Worm (Caenorhabditis elegans): ENCODE results near the gene C36B7.6.

C36B7.6 gene

ce11 chrX:7122655-7123054, 22.5 kb upstream of the C36B7.6 start (continued):
- TF ChIP-seq ztf-25 (GFP tag; IDR thresholded peaks at IDR 0.05) (no peak), egrh-3 (GFP tag; IDR thresholded peaks at IDR 0.05) (no peak), ztf-28 (GFP tag; IDR thresholded peaks at IDR 0.05) (no peak)

- TF ChIP-seq tbx-9 (tag; optimal IDR thresholded peaks at IDR 0.05; ENCODE audit: borderline replicate concordance) = no peak
- no peak for TF ChIP-seq F22D6.2 (tag; optimal IDR thresholded peaks at IDR 0.05)
- TF ChIP-seq B0336.3 (GFP tag; IDR thresholded peaks at IDR 0.05) = no peak
- TF ChIP-seq ztf-26 (tag; optimal IDR thresholded peaks at IDR 0.05) = no peak
- no peak for TF ChIP-seq ekl-4 (GFP tag; IDR thresholded peaks at IDR 0.05)
- TF ChIP-seq gei-17 (GFP tag; optimal IDR thresholded peaks at IDR 0.05) = no peak
- TF ChIP-seq hmg-20 (GFP tag; IDR thresholded peaks at IDR 0.05) = no peak
- TF ChIP-seq fkh-3 (tag; optimal IDR thresholded peaks at IDR 0.05) = no peak
- TF ChIP-seq hmg-1.2 (GFP tag; IDR thresholded peaks at IDR 0.05) = no peak
- no peak for TF ChIP-seq dpff-1 (tag; optimal IDR thresholded peaks at IDR 0.05)
- TF ChIP-seq ceh-91 (GFP tag; IDR thresholded peaks at IDR 0.05) = no peak
- no peak for TF ChIP-seq lsy-27 (tag; optimal IDR thresholded peaks at IDR 0.05; ENCODE audit: borderline replicate concordance, insufficient read depth)
- TF ChIP-seq mcd-1 (GFP tag; IDR thresholded peaks at IDR 0.05) = no peak
- no peak for TF ChIP-seq lsl-1 (GFP tag; optimal IDR thresholded peaks at IDR 0.05)
- no peak for TF ChIP-seq nfyb-1 (GFP tag; IDR thresholded peaks at IDR 0.05)
- TF ChIP-seq hrde-1 (tag; optimal IDR thresholded peaks at IDR 0.05; ENCODE audit: borderline replicate concordance) = no peak
These were observed 16.8 kb upstream of the C36B7.6 start, which contains the start of gene hen-1 for ce11 chrX:7116896-7117295. hen-1 (minus strand) TSS chrX:7116996.

- TF ChIP-seq lin-26 (GFP tag; IDR thresholded peaks at IDR 0.05) (no peak), ceh-58 (GFP tag; IDR thresholded peaks at IDR 0.05) (no peak)
These were observed 12.5 kb upstream of the C36B7.6 start, which contains the start of gene C36B7.1 for ce11 chrX:7112589-7112988. C36B7.1 (plus strand) TSS chrX:7112889.

- TF ChIP-seq tbx-9 (tag; optimal IDR thresholded peaks at IDR 0.05; ENCODE audit: borderline replicate concordance) (no peak), F23B12.7 (tag; optimal IDR thresholded peaks at IDR 0.05; ENCODE audit: insufficient read depth) (no peak), madf-6 (GFP tag; IDR thresholded peaks at IDR 0.05) (no peak), fkh-3 (tag; optimal IDR thresholded peaks at IDR 0.05) (no peak), B0035.1 (tag; optimal IDR thresholded peaks at IDR 0.05) (no peak)
These were observed 6.0 kb upstream of the C36B7.6 start, which contains the start of gene C36B7.2 for ce11 chrX:7106103-7106502. C36B7.2 (plus strand) TSS chrX:7106403.

ce11 chrX:7101477-7101876, 1.3 kb upstream of the C36B7.6 start, which contains the start of gene C36B7.3:
C36B7.3 (plus strand) TSS chrX:7101777.
- TF ChIP-seq pha-4 (tag; optimal IDR thresholded peaks at IDR 0.05) (no peak), hmg-1.2 (GFP tag; IDR thresholded peaks at IDR 0.05) (no peak), hlh-26 (GFP tag; conservative IDR thresholded peaks at IDR 0.05) (no peak), rpc-1 (optimal IDR thresholded peaks at IDR 0.05) (no peak), rpc-1 (tag; optimal IDR thresholded peaks at IDR 0.05) (no peak), somi-1 (GFP tag; optimal IDR thresholded peaks at IDR 0.05) (no peak), nhr-179 (tag; optimal IDR thresholded peaks at IDR 0.05) (no peak), madf-10 (tag; optimal IDR thresholded peaks at IDR 0.05) (no peak), ztf-18 (tag; optimal IDR thresholded peaks at IDR 0.05) (no peak), hrde-1 (tag; optimal IDR thresholded peaks at IDR 0.05; ENCODE audit: borderline replicate concordance) (no peak), madf-8 (GFP tag; conservative IDR thresholded peaks at IDR 0.05) (no peak), tlf-1 (GFP tag; optimal IDR thresholded peaks at IDR 0.05) (no peak), F55B11.4 (tag; optimal IDR thresholded peaks at IDR 0.05; ENCODE audit: borderline replicate concordance, insufficient read depth) (no peak), sdz-38 (tag; optimal IDR thresholded peaks at IDR 0.05) (no peak), ekl-4 (GFP tag; IDR thresholded peaks at IDR 0.05) (no peak), F57A8.1 (GFP tag; optimal IDR thresholded peaks at IDR 0.05) (no peak), F57C9.4 (tag; optimal IDR thresholded peaks at IDR 0.05) (no peak), madf-6 (GFP tag; IDR thresholded peaks at IDR 0.05) (no peak), zim-3 (tag; optimal IDR thresholded peaks at IDR 0.05) (no peak), ztf-6 (GFP tag; IDR thresholded peaks at IDR 0.05) (no peak), nhr-80 (tag; optimal IDR thresholded peaks at IDR 0.05) (no peak)
